Fruit fly (Drosophila melanogaster) whole organism, adult: Measurements from ENCODE around the gene Gale.

Source experiments
- CG12768 ChIP-seq: fragments of 200-800 bp; sonication (Bioruptor generic); optimal IDR thresholded peaks from 2 replicates; lab custom pipeline; 2017; ENCODE audit warnings: missing biosample characterization, missing genetic modification characterization, mild to moderate bottlenecking, moderate library complexity, missing genetic modification reagents
- CG1620 ChIP-seq: fragments of 200-800 bp; sonication (Bioruptor generic); optimal IDR thresholded peaks from 2 replicates; lab custom pipeline; 2016; ENCODE audit warnings: missing biosample characterization, missing genetic modification characterization
- CG7101 ChIP-seq: fragments of 200-800 bp; sonication (Bioruptor generic); optimal IDR thresholded peaks from 2 replicates; lab custom pipeline; 2018; ENCODE audit warnings: missing biosample characterization, mild to moderate bottlenecking, missing genetic modification characterization, moderate library complexity
- Clk ChIP-seq: fragments of 200-800 bp; sonication (Bioruptor generic); optimal IDR thresholded peaks from 2 replicates; lab custom pipeline; 2017; ENCODE audit warnings: missing biosample characterization, missing genetic modification characterization
- Mnt ChIP-seq: fragments of 200-800 bp; sonication (Bioruptor generic); optimal IDR thresholded peaks from 2 replicates; lab custom pipeline; 2016; ENCODE audit warnings: missing biosample characterization, mild to moderate bottlenecking, missing genetic modification characterization
- bab1 ChIP-seq: fragments of 200-800 bp; sonication (Bioruptor generic); optimal IDR thresholded peaks from 3 replicates; lab custom pipeline; 2019; ENCODE audit warnings: missing biosample characterization, mild to moderate bottlenecking, missing genetic modification characterization, moderate library complexity
- cic ChIP-seq: fragments of 200-800 bp; sonication (Bioruptor generic); optimal IDR thresholded peaks from 2 replicates; lab custom pipeline; 2017; ENCODE audit warnings: missing biosample characterization, mild to moderate bottlenecking, missing genetic modification characterization, moderate library complexity
- ovo ChIP-seq: fragments of 200-800 bp; sonication (Bioruptor generic); optimal IDR thresholded peaks from 2 replicates; lab custom pipeline; 2016; ENCODE audit warnings: missing biosample characterization, missing genetic modification characterization
- tj ChIP-seq: fragments of 200-800 bp; sonication (Bioruptor generic); optimal IDR thresholded peaks from 3 replicates; lab custom pipeline; 2017; ENCODE audit warnings: missing biosample characterization, mild to moderate bottlenecking, missing genetic modification characterization, moderate library complexity
- toe ChIP-seq: fragments of 200-800 bp; sonication (Bioruptor generic); optimal IDR thresholded peaks from 2 replicates; lab custom pipeline; 2016; ENCODE audit warnings: missing biosample characterization, missing genetic modification characterization

DNA sequence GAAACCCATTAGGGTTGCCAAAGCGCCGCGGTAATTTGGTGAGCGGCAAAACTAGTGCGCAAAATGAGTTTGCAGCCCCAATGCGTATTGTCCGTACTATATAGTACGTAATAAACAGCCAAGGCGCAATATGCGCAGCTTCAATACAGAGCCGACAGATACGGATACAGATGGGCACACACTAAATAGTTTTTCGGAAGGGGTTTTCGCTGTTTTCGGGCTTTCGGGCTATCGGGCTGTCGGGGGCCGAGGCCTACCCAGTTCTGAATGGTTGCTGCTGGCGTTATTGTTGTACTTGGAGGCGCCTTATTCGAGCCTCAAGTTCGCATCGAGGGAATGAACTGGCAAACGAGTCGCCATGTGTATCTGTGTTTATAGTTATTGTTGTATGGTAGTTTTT, 17.7 kb upstream of the Gale start:
- TF ChIP-seq Clk (GFP tag; lab: Kevin White, UChicago), result no peak
- TF ChIP-seq CG7101, result no peak
- TF ChIP-seq CG12768 (GFP tag; lab: Kevin White, UChicago), result no peak
- TF ChIP-seq tj (GFP tag; lab: Kevin White, UChicago), result no peak
- TF ChIP-seq cic, result peak; percentile 35
- TF ChIP-seq toe, result no peak
- no peak for TF ChIP-seq ovo (GFP tag; lab: Kevin White, UChicago)
- no peak for TF ChIP-seq bab1
- TF ChIP-seq CG1620, result no peak
- TF ChIP-seq Mnt (GFP tag; lab: Kevin White, UChicago), result no peak
